Fruit fly (Drosophila melanogaster) whole organism: Measurements from ENCODE around the gene Polr3I.

Experiments
- CG8478 ChIP-seq: fragments of >200 bp; optimal IDR thresholded peaks from 2 replicates; lab custom pipeline; 2018; ENCODE audit warnings: inconsistent platforms
- Dll ChIP-seq: fragments of >200 bp; optimal IDR thresholded peaks from 2 replicates; lab custom pipeline; 2017
- EcR ChIP-seq, 2 experiments: fragments of >200 bp; optimal IDR thresholded peaks; 2 replicates each; lab custom pipeline; 2017; ENCODE audit warnings: missing biosample characterization in 2 of 2, missing genetic modification characterization in 2 of 2, missing genetic modification reagents in 2 of 2
- pan ChIP-seq: fragments of >200 bp; optimal IDR thresholded peaks from 2 replicates; lab custom pipeline; 2017
- psq ChIP-seq: fragments of >200 bp; optimal IDR thresholded peaks from 2 replicates; lab custom pipeline; 2017
- usp ChIP-seq: fragments of >200 bp; optimal IDR thresholded peaks from 2 replicates; lab custom pipeline; 2017; ENCODE audit warnings: missing biosample characterization, missing genetic modification characterization, mixed read lengths

Polr3I gene

dm6 chrX:16884280-16884679 is at the start of gene Polr3I, which contains the start of gene Nprl2:
Gene Polr3I, plus strand, starts transcription at chrX:16884581.
Gene Nprl2, minus strand, starts transcription at chrX:16884365.
- TF ChIP-seq pan (lab: Kevin White, UChicago) = no peak
- TF ChIP-seq CG8478 (lab: Kevin White, UChicago) = no peak
- no peak for TF ChIP-seq psq (lab: Kevin White, UChicago)
- TF ChIP-seq usp (GFP tag; lab: Kevin White, UChicago) = no peak
- no peak for TF ChIP-seq Dll (lab: Kevin White, UChicago)
- no peak for TF ChIP-seq EcR (GFP tag; optimal IDR thresholded peaks at IDR 0.05; lab: Kevin White, UChicago)

dm6 chrX:16835304-16835703 is 49.1 kb upstream of the Polr3I start, which contains the start of the genes CG13004 and CG46306:
Gene CG13004, minus strand, starts transcription at chrX:16835520.
Gene CG46306, minus strand, starts transcription at chrX:16835520.
- TF ChIP-seq EcR (GFP tag; optimal IDR thresholded peaks at IDR 0.05; lab: Kevin White, UChicago) = no peak
- TF ChIP-seq usp (GFP tag; lab: Kevin White, UChicago) = no peak
- TF ChIP-seq psq (lab: Kevin White, UChicago) = no peak
- TF ChIP-seq CG8478 (lab: Kevin White, UChicago) = no peak
- no peak for TF ChIP-seq pan (lab: Kevin White, UChicago)
- no peak for TF ChIP-seq Dll (lab: Kevin White, UChicago)

dm6 chrX:16836091-16836799 is 48.1 kb upstream of the Polr3I start:
- no peak for TF ChIP-seq CG8478 (lab: Kevin White, UChicago)
- no peak for TF ChIP-seq usp (GFP tag; lab: Kevin White, UChicago)
- TF ChIP-seq psq (lab: Kevin White, UChicago) = no peak
- TF ChIP-seq EcR (GFP tag; optimal IDR thresholded peaks at IDR 0.05; lab: Kevin White, UChicago) = no peak
- no peak for TF ChIP-seq pan (lab: Kevin White, UChicago)
- TF ChIP-seq Dll (lab: Kevin White, UChicago) = no peak

dm6 chrX:16836805-16837333 is 47.5 kb upstream of the Polr3I start:
- TF ChIP-seq psq (lab: Kevin White, UChicago) = no peak
- no peak for TF ChIP-seq EcR (GFP tag; optimal IDR thresholded peaks at IDR 0.05; lab: Kevin White, UChicago)
- no peak for TF ChIP-seq usp (GFP tag; lab: Kevin White, UChicago)
- no peak for TF ChIP-seq pan (lab: Kevin White, UChicago)
- no peak for TF ChIP-seq CG8478 (lab: Kevin White, UChicago)
- TF ChIP-seq Dll (lab: Kevin White, UChicago) = no peak

- no peak for TF ChIP-seq pan (lab: Kevin White, UChicago)
- TF ChIP-seq usp (GFP tag; lab: Kevin White, UChicago) = no peak
- TF ChIP-seq psq (lab: Kevin White, UChicago) = no peak
- TF ChIP-seq EcR (GFP tag; optimal IDR thresholded peaks at IDR 0.05; lab: Kevin White, UChicago) = no peak
- TF ChIP-seq CG8478 (lab: Kevin White, UChicago) = no peak
- TF ChIP-seq Dll (lab: Kevin White, UChicago) = no peak
Observed at dm6 chrX:16837588-16838178, 46.7 kb upstream of the Polr3I start.

dm6 chrX:16839033-16839432 is 45.3 kb upstream of the Polr3I start:
- no peak for TF ChIP-seq usp (GFP tag; lab: Kevin White, UChicago)
- no peak for TF ChIP-seq Dll (lab: Kevin White, UChicago)

- TF ChIP-seq psq (lab: Kevin White, UChicago) (no peak), pan (lab: Kevin White, UChicago) (no peak), EcR (GFP tag; optimal IDR thresholded peaks at IDR 0.05; lab: Kevin White, UChicago) (no peak), usp (GFP tag; lab: Kevin White, UChicago) (no peak), CG8478 (lab: Kevin White, UChicago) (no peak), Dll (lab: Kevin White, UChicago) (no peak)
Observed at dm6 chrX:16839905-16840304, 44.5 kb upstream of the Polr3I start.

dm6 chrX:16844295-16844694 is 40.1 kb upstream of the Polr3I start, which contains the start of gene RSG7:
Gene RSG7, minus strand, starts transcription at chrX:16844433.
- TF ChIP-seq CG8478 (lab: Kevin White, UChicago) (no peak), Dll (lab: Kevin White, UChicago) (no peak), usp (GFP tag; lab: Kevin White, UChicago) (no peak), pan (lab: Kevin White, UChicago) (no peak), psq (lab: Kevin White, UChicago) (no peak), EcR (GFP tag; optimal IDR thresholded peaks at IDR 0.05; lab: Kevin White, UChicago) (no peak)

- TF ChIP-seq usp (GFP tag; lab: Kevin White, UChicago) = no peak
- no peak for TF ChIP-seq EcR (GFP tag; optimal IDR thresholded peaks at IDR 0.05; lab: Kevin White, UChicago)
- no peak for TF ChIP-seq CG8478 (lab: Kevin White, UChicago)
- TF ChIP-seq Dll (lab: Kevin White, UChicago) = no peak
- TF ChIP-seq pan (lab: Kevin White, UChicago) = no peak
- no peak for TF ChIP-seq psq (lab: Kevin White, UChicago)
Observed at dm6 chrX:16846575-16846974, 37.8 kb upstream of the Polr3I start.

dm6 chrX:16848978-16849377 is 35.4 kb upstream of the Polr3I start:
- TF ChIP-seq EcR (GFP tag; optimal IDR thresholded peaks at IDR 0.05; lab: Kevin White, UChicago) = no peak
- no peak for TF ChIP-seq Dll (lab: Kevin White, UChicago)

dm6 chrX:16849517-16849916 is 34.9 kb upstream of the Polr3I start:
- TF ChIP-seq EcR (GFP tag; optimal IDR thresholded peaks at IDR 0.05; lab: Kevin White, UChicago) (no peak), CG8478 (lab: Kevin White, UChicago) (no peak), Dll (lab: Kevin White, UChicago) (no peak), usp (GFP tag; lab: Kevin White, UChicago) (no peak), psq (lab: Kevin White, UChicago) (no peak), pan (lab: Kevin White, UChicago) (no peak)
